Fruit fly (Drosophila melanogaster) whole organism, wandering third instar larva: ENCODE results near the gene CG7829.

Experiments used
- Dif ChIP-seq: fragments of 200-275, 200-300 bp; sonication (Bioruptor generic); optimal IDR thresholded peaks from 2 replicates; lab custom pipeline; 2018; ENCODE audit warnings: missing biosample characterization, missing genetic modification characterization; ENCODE audit not compliant: partially characterized antibody
- Hr78 ChIP-seq: fragments of >200 bp; optimal IDR thresholded peaks from 2 replicates; lab custom pipeline; 2017; ENCODE audit warnings: missing biosample characterization, missing genetic modification characterization
- dsf ChIP-seq: sonication (Bioruptor generic); optimal IDR thresholded peaks from 2 replicates; lab custom pipeline; 2016; ENCODE audit warnings: missing biosample characterization, missing genetic modification characterization, borderline replicate concordance
- psq ChIP-seq: fragments of 200-800 bp; sonication (Bioruptor generic); optimal IDR thresholded peaks from 3 replicates; lab custom pipeline; 2017; ENCODE audit warnings: missing biosample characterization, mild to moderate bottlenecking, missing genetic modification characterization, moderate library complexity
- usp ChIP-seq: fragments of >200 bp; optimal IDR thresholded peaks from 2 replicates; lab custom pipeline; 2017; ENCODE audit warnings: missing biosample characterization, missing genetic modification characterization

- TF ChIP-seq usp (GFP tag; lab: Kevin White, UChicago), result no peak
- TF ChIP-seq dsf (GFP tag; lab: Kevin White, UChicago), result no peak
- TF ChIP-seq Dif (GFP tag; lab: Kevin White, UChicago), result no peak
- no peak for TF ChIP-seq psq (GFP tag; lab: Kevin White, UChicago)
- no peak for TF ChIP-seq Hr78
Observed at dm6 chr3R:29862795-29863194, 45.2 kb upstream of the CG7829 start.
